Fruit fly (Drosophila melanogaster) whole organism, embryonic: ENCODE results near the gene teq.

ENCODE experiments used
- CG1024 ChIP-seq: fragments of 200-800 bp; sonication (Bioruptor generic); IDR thresholded peaks from 2 replicates; pipeline ENCODE4 v1.3.6; 2022; ENCODE audit warnings: missing biosample characterization, missing genetic modification characterization
- CG12071 ChIP-seq: fragments of 200-800 bp; sonication (Bioruptor generic); optimal IDR thresholded peaks from 3 replicates; lab custom pipeline; 2018; ENCODE audit warnings: missing biosample characterization, mild to moderate bottlenecking, missing genetic modification characterization
- CG1602 ChIP-seq: fragments of 200-800 bp; sonication (Bioruptor generic); optimal IDR thresholded peaks from 3 replicates; lab custom pipeline; 2016; ENCODE audit warnings: missing biosample characterization, missing genetic modification characterization
- CG18476 ChIP-seq: fragments of 200-800 bp; sonication (Bioruptor generic); optimal IDR thresholded peaks from 2 replicates; lab custom pipeline; 2016; ENCODE audit warnings: missing biosample characterization, mild to moderate bottlenecking, missing genetic modification characterization
- CG2202 ChIP-seq: fragments of 200-800 bp; sonication (Bioruptor generic); optimal IDR thresholded peaks from 2 replicates; lab custom pipeline; 2018; ENCODE audit warnings: missing biosample characterization, mild to moderate bottlenecking, missing genetic modification characterization
- CG3281 ChIP-seq: fragments of 200-800 bp; sonication (Bioruptor generic); optimal IDR thresholded peaks from 3 replicates; lab custom pipeline; 2017; ENCODE audit warnings: missing biosample characterization, mild to moderate bottlenecking, missing genetic modification characterization
- CG42726 ChIP-seq: fragments of 200-800 bp; sonication (Bioruptor generic); IDR thresholded peaks from 2 replicates; pipeline ENCODE4 v1.3.6; 2022; ENCODE audit warnings: missing biosample characterization, missing genetic modification characterization; ENCODE audit not compliant: partially characterized antibody
- CG4617 ChIP-seq: fragments of 200-800 bp; sonication (Bioruptor generic); optimal IDR thresholded peaks from 3 replicates; lab custom pipeline; 2016; ENCODE audit warnings: missing biosample characterization, missing genetic modification characterization, borderline replicate concordance
- CG5180 ChIP-seq: fragments of 200-800 bp; sonication (Bioruptor generic); optimal IDR thresholded peaks from 3 replicates; lab custom pipeline; 2017; ENCODE audit warnings: missing biosample characterization, missing genetic modification characterization, mild to moderate bottlenecking, moderate library complexity, missing genetic modification reagents
- CG7271 ChIP-seq: fragments of 200-800 bp; sonication (Bioruptor generic); optimal IDR thresholded peaks from 2 replicates; lab custom pipeline; 2018; ENCODE audit warnings: missing biosample characterization, mild to moderate bottlenecking, missing genetic modification characterization, moderate library complexity
- CG8944 ChIP-seq: fragments of 200-800 bp; sonication (Bioruptor generic); optimal IDR thresholded peaks from 3 replicates; lab custom pipeline; 2016; ENCODE audit warnings: missing biosample characterization, missing genetic modification characterization
- CG9817 ChIP-seq: fragments of 200-800 bp; sonication (Bioruptor generic); optimal IDR thresholded peaks from 2 replicates; lab custom pipeline; 2018; ENCODE audit warnings: missing biosample characterization, mild to moderate bottlenecking, missing genetic modification characterization, moderate library complexity
- CHES-1-like ChIP-seq: fragments of 200-800 bp; sonication (Bioruptor generic); optimal IDR thresholded peaks from 2 replicates; lab custom pipeline; 2016; ENCODE audit warnings: missing biosample characterization, missing genetic modification characterization
- CrebB ChIP-seq: fragments of 200-800 bp; sonication (Bioruptor generic); optimal IDR thresholded peaks from 3 replicates; lab custom pipeline; 2018; ENCODE audit warnings: missing biosample characterization, mild to moderate bottlenecking, missing genetic modification characterization
- ERR ChIP-seq: fragments of 200-800 bp; sonication (Bioruptor generic); optimal IDR thresholded peaks from 2 replicates; lab custom pipeline; 2016; ENCODE audit warnings: missing biosample characterization, missing genetic modification characterization
- Fer3 ChIP-seq: fragments of 200-800 bp; sonication (Bioruptor generic); optimal IDR thresholded peaks from 2 replicates; lab custom pipeline; 2018; ENCODE audit warnings: missing biosample characterization, mild to moderate bottlenecking, missing genetic modification characterization, moderate library complexity
- HLH3B ChIP-seq: fragments of 200-800 bp; sonication (Bioruptor generic); IDR thresholded peaks from 2 replicates; pipeline ENCODE4 v1.3.6; 2022; ENCODE audit warnings: missing biosample characterization, missing genetic modification characterization
- Hand ChIP-seq: fragments of 200-800 bp; sonication (Bioruptor generic); optimal IDR thresholded peaks from 2 replicates; lab custom pipeline; 2017; ENCODE audit warnings: mild to moderate bottlenecking, missing biosample characterization, missing genetic modification reagents, missing genetic modification characterization
- HmgD ChIP-seq: fragments of 200-800 bp; sonication (Bioruptor generic); optimal IDR thresholded peaks from 3 replicates; lab custom pipeline; 2016; ENCODE audit warnings: missing biosample characterization, missing genetic modification characterization
- Hmx ChIP-seq: fragments of 200-800 bp; sonication (Bioruptor generic); optimal IDR thresholded peaks from 2 replicates; lab custom pipeline; 2016; ENCODE audit warnings: missing biosample characterization, missing genetic modification characterization
- Neu2 ChIP-seq: fragments of 200-800 bp; sonication (Bioruptor generic); optimal IDR thresholded peaks from 3 replicates; lab custom pipeline; 2016; ENCODE audit warnings: missing biosample characterization, missing genetic modification characterization, borderline replicate concordance
- Nf-YB ChIP-seq: fragments of 200-800 bp; sonication (Bioruptor generic); optimal IDR thresholded peaks from 3 replicates; lab custom pipeline; 2019; ENCODE audit warnings: missing biosample characterization, mild to moderate bottlenecking, missing genetic modification characterization, moderate library complexity
- Nf-YC ChIP-seq: fragments of 200-800 bp; optimal IDR thresholded peaks from 3 replicates; lab custom pipeline; 2019; ENCODE audit warnings: missing biosample characterization, mild to moderate bottlenecking, missing genetic modification characterization, moderate library complexity
- Rfx ChIP-seq: fragments of 200-800 bp; sonication (Bioruptor generic); IDR thresholded peaks from 2 replicates; pipeline ENCODE4 v1.3.6; 2022; ENCODE audit warnings: missing biosample characterization, missing genetic modification characterization
- Scr ChIP-seq: fragments of 200-800 bp; sonication (Bioruptor generic); IDR thresholded peaks from 2 replicates; pipeline ENCODE4 v1.3.6; 2022; ENCODE audit warnings: missing biosample characterization, missing genetic modification characterization; ENCODE audit not compliant: partially characterized antibody
- Six4 ChIP-seq: fragments of 200-800 bp; sonication (Bioruptor generic); optimal IDR thresholded peaks from 2 replicates; lab custom pipeline; 2016; ENCODE audit warnings: missing biosample characterization, missing genetic modification characterization
- Spps ChIP-seq: fragments of 200-800 bp; sonication (Bioruptor generic); optimal IDR thresholded peaks from 2 replicates; lab custom pipeline; 2018; ENCODE audit warnings: missing biosample characterization, mild to moderate bottlenecking, missing genetic modification characterization
- Stat92E ChIP-seq, 3 experiments: fragments of >200 bp in 2 of 3; fragments of 200-800 bp in 1 of 3; sonication (Bioruptor generic) in 1 of 3; optimal IDR thresholded peaks; 2 replicates each; lab custom pipeline; 2017 to 2019; ENCODE audit warnings: missing biosample characterization in 3 of 3, missing genetic modification characterization in 3 of 3, mild to moderate bottlenecking in 1 of 3, moderate library complexity in 1 of 3
- Xbp1 ChIP-seq: fragments of 200-800 bp; sonication (Bioruptor generic); optimal IDR thresholded peaks from 3 replicates; lab custom pipeline; 2016; ENCODE audit warnings: missing biosample characterization, mild to moderate bottlenecking, missing genetic modification characterization
- bcd ChIP-seq: fragments of 200-800 bp; sonication (Bioruptor generic); optimal IDR thresholded peaks from 2 replicates; lab custom pipeline; 2017; ENCODE audit warnings: missing biosample characterization, mild to moderate bottlenecking, missing genetic modification characterization
- bigmax ChIP-seq: fragments of 200-800 bp; sonication (Bioruptor generic); optimal IDR thresholded peaks from 2 replicates; lab custom pipeline; 2018; ENCODE audit warnings: missing biosample characterization, mild to moderate bottlenecking, missing genetic modification characterization
- cad ChIP-seq: fragments of >200 bp; optimal IDR thresholded peaks from 2 replicates; lab custom pipeline; 2017; ENCODE audit warnings: missing biosample characterization, missing genetic modification characterization
- cato ChIP-seq: fragments of 200-800 bp; sonication (Bioruptor generic); optimal IDR thresholded peaks from 2 replicates; lab custom pipeline; 2016; ENCODE audit warnings: missing biosample characterization, missing genetic modification characterization, borderline replicate concordance
- en ChIP-seq: fragments of 200-800 bp; sonication (Bioruptor generic); optimal IDR thresholded peaks from 2 replicates; lab custom pipeline; 2016; ENCODE audit warnings: missing biosample characterization, missing genetic modification characterization
- mam ChIP-seq: fragments of 200-800 bp; sonication (Bioruptor generic); optimal IDR thresholded peaks from 3 replicates; lab custom pipeline; 2016; ENCODE audit warnings: missing biosample characterization, missing genetic modification characterization
- org-1 ChIP-seq: fragments of 200-800 bp; sonication (Bioruptor generic); optimal IDR thresholded peaks from 2 replicates; lab custom pipeline; 2017; ENCODE audit warnings: missing biosample characterization, missing genetic modification characterization
- prd ChIP-seq, 3 experiments: fragments of >200 bp in 2 of 3; fragments of 200-800 bp in 1 of 3; sonication (Bioruptor generic) in 1 of 3; optimal IDR thresholded peaks in 2 of 3; IDR thresholded peaks in 1 of 3; 2 replicates in 2 of 3; 3 replicates in 1 of 3; pipeline versions ENCODE4 v1.3.6 to Lab custom; 2017 to 2022; ENCODE audit warnings: missing biosample characterization in 1 of 3, missing genetic modification characterization in 1 of 3
- pum ChIP-seq: fragments of 200-800 bp; sonication (Bioruptor generic); optimal IDR thresholded peaks from 2 replicates; lab custom pipeline; 2016; ENCODE audit warnings: missing biosample characterization, missing genetic modification characterization
- pzg ChIP-seq: fragments of 200-800 bp; sonication (Bioruptor generic); optimal IDR thresholded peaks from 3 replicates; lab custom pipeline; 2018; ENCODE audit warnings: missing biosample characterization, mild to moderate bottlenecking, missing genetic modification characterization, moderate library complexity
- ro ChIP-seq: fragments of 200-800 bp; sonication (Bioruptor generic); IDR thresholded peaks from 2 replicates; pipeline ENCODE4 v1.3.6; 2022; ENCODE audit warnings: missing biosample characterization, missing genetic modification characterization
- sc ChIP-seq, 3 experiments: fragments of >200 bp in 2 of 3; fragments of 200-800 bp in 1 of 3; sonication (Bioruptor generic) in 1 of 3; optimal IDR thresholded peaks; 2 replicates in 2 of 3; 3 replicates in 1 of 3; lab custom pipeline; 2017; ENCODE audit warnings: mild to moderate bottlenecking in 1 of 3, missing biosample characterization in 1 of 3, missing genetic modification characterization in 1 of 3, missing genetic modification reagents in 1 of 3
- sd ChIP-seq: fragments of 200-800 bp; sonication (Bioruptor generic); optimal IDR thresholded peaks from 3 replicates; lab custom pipeline; 2018; ENCODE audit warnings: missing biosample characterization, mild to moderate bottlenecking, missing genetic modification characterization, moderate library complexity
- sens-2 ChIP-seq: fragments of 200-800 bp; sonication (Bioruptor generic); IDR thresholded peaks from 2 replicates; pipeline ENCODE4 v1.3.6; 2022; ENCODE audit warnings: missing biosample characterization, missing genetic modification characterization
- toy ChIP-seq: fragments of 200-800 bp; sonication (Bioruptor generic); IDR thresholded peaks from 2 replicates; pipeline ENCODE4 v1.3.6; 2022; ENCODE audit warnings: missing biosample characterization, missing genetic modification characterization
- trh ChIP-seq: fragments of 200-800 bp; sonication (Bioruptor generic); optimal IDR thresholded peaks from 2 replicates; lab custom pipeline; 2016; ENCODE audit warnings: missing biosample characterization, missing genetic modification characterization
- tup ChIP-seq: fragments of 200-800 bp; sonication (Bioruptor generic); optimal IDR thresholded peaks from 2 replicates; lab custom pipeline; 2016; ENCODE audit warnings: missing biosample characterization, mild to moderate bottlenecking, missing genetic modification characterization, moderate library complexity
- wek ChIP-seq: fragments of 200-800 bp; sonication (Bioruptor generic); optimal IDR thresholded peaks from 3 replicates; lab custom pipeline; 2018; ENCODE audit warnings: missing biosample characterization, mild to moderate bottlenecking, missing genetic modification characterization, moderate library complexity

Gene teq

DNA sequence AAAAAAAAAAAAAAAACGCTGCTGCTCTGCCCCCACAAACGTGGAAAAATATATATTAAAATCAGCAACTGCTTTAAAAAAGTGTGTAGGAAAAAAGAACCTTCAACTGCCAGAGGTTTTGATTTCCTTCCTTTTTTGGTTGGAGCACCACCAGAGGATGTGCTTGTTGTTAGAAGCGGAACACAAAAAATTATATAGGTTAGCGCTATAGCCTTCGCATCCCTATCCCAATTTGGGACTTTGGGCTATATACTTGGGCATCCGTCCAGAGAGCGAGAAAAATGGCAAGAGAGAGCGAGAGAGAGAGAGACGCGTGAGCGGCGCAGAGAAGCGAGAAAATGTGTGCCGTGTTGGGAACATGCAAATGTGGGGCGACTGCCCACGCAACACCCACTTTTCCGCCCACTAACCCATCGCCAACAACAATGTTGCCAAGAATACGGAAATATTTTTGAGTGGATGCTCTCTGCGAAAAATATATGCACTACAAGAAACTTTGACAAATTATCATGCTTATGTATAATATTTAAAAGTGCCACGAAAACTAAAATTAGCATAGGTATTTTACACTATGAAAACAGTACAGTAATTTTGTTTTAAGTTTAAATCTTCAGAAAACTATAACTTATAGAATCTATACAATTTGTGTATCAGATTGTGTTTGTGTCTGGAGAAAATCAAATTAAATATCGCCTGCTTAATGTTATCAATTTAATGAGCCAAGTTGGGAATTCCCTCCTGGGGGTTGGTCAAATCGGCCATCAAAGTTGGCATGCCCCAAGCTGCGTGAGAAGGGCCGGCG is 52.6 kb downstream of the teq start (continued):
- TF ChIP-seq HLH3B (GFP tag; lab: Robert Waterston, UW) = 0 out of 2 replicates have a peak, but pooled peaks have one; percentile 42
- peak; percentile 59 for TF ChIP-seq org-1 (GFP tag; lab: Kevin White, UChicago)
- no peak for TF ChIP-seq CG1602 (GFP tag; lab: Kevin White, UChicago)
- no peak for TF ChIP-seq CG7271 (tag; lab: Kevin White, UChicago)
- TF ChIP-seq cato (GFP tag; lab: Kevin White, UChicago) = no peak
- TF ChIP-seq mam (GFP tag; lab: Kevin White, UChicago) = peak; percentile 67
- TF ChIP-seq HmgD (GFP tag; lab: Kevin White, UChicago) = no peak
- peak; percentile 73 for TF ChIP-seq CG3281 (GFP tag; lab: Kevin White, UChicago)
- TF ChIP-seq Stat92E (GFP tag; optimal IDR thresholded peaks at IDR 0.05; lab: Kevin White, UChicago) = no peak
- TF ChIP-seq Spps (tag; lab: Kevin White, UChicago) = no peak
- TF ChIP-seq Scr (GFP tag; lab: Robert Waterston, UW) = no peak
- TF ChIP-seq CrebB (tag; lab: Kevin White, UChicago) = no peak
- peak; percentile 63 for TF ChIP-seq bcd (GFP tag; lab: Kevin White, UChicago)
- no peak for TF ChIP-seq CG42726 (GFP tag; lab: Robert Waterston, UW)
- 0 out of 2 replicates have a peak, but pooled peaks have one; percentile 13 for TF ChIP-seq toy (GFP tag; lab: Robert Waterston, UW)
- TF ChIP-seq ERR = no peak
- peak; percentile 51 for TF ChIP-seq CG9817 (tag; lab: Kevin White, UChicago)
- TF ChIP-seq ro = no peak
- TF ChIP-seq CG12071 (GFP tag; lab: Kevin White, UChicago) = no peak
- TF ChIP-seq prd (optimal IDR thresholded peaks at IDR 0.05; lab: Kevin White, UChicago) = no peak
- peak; percentile 34; the same call in 1 of the 3 replicates for TF ChIP-seq prd (GFP tag; IDR thresholded peaks at IDR 0.05; lab: Robert Waterston, UW)
- TF ChIP-seq Hand (GFP tag; lab: Kevin White, UChicago) = peak; percentile 68
- no peak for TF ChIP-seq CG18476
- no peak for TF ChIP-seq pum (GFP tag; lab: Kevin White, UChicago)
- no peak for TF ChIP-seq CG1024 (GFP tag; lab: Robert Waterston, UW)
- no peak for TF ChIP-seq sens-2
- no peak for TF ChIP-seq wek
- TF ChIP-seq bigmax = no peak
- peak; percentile 45 for TF ChIP-seq sd (tag; lab: Kevin White, UChicago)
- TF ChIP-seq Six4 = no peak
- TF ChIP-seq Xbp1 (GFP tag; lab: Kevin White, UChicago) = peak; percentile 29
- TF ChIP-seq en (GFP tag; lab: Kevin White, UChicago) = no peak
- peak; percentile 53 for TF ChIP-seq Fer3
- peak; percentile 43 for TF ChIP-seq Hmx (GFP tag; lab: Kevin White, UChicago)
- TF ChIP-seq Nf-YC (tag; lab: Kevin White, UChicago) = peak; percentile 51
- no peak for TF ChIP-seq CG2202 (tag; lab: Kevin White, UChicago)
- peak; percentile 8 for TF ChIP-seq CG5180 (GFP tag; lab: Kevin White, UChicago)
- TF ChIP-seq Rfx (GFP tag; lab: Robert Waterston, UW) = peak; percentile 66
- TF ChIP-seq pzg (GFP tag; lab: Kevin White, UChicago) = no peak
- TF ChIP-seq Neu2 = no peak
- TF ChIP-seq CG4617 = no peak
- no peak for TF ChIP-seq trh
- no peak for TF ChIP-seq cad (GFP tag; lab: Kevin White, UChicago)
- TF ChIP-seq CHES-1-like (GFP tag; lab: Kevin White, UChicago) = no peak
- TF ChIP-seq tup = no peak
- TF ChIP-seq sc (optimal IDR thresholded peaks at IDR 0.05; lab: Kevin White, UChicago) = no peak
- TF ChIP-seq sc (GFP tag; optimal IDR thresholded peaks at IDR 0.05; lab: Kevin White, UChicago) = no peak
- no peak for TF ChIP-seq Nf-YB (GFP tag; lab: Kevin White, UChicago)
- TF ChIP-seq CG8944 (GFP tag; lab: Kevin White, UChicago) = no peak
